Fruit fly (Drosophila melanogaster) whole organism, adult: ENCODE measurements around the gene CG32650.

Experiments used
- CG11617 ChIP-seq: fragments of 200-800 bp; sonication (Bioruptor generic); optimal IDR thresholded peaks from 2 replicates; lab custom pipeline; 2017; ENCODE audit warnings: mild to moderate bottlenecking, missing biosample characterization, missing genetic modification reagents, missing genetic modification characterization
- CG12768 ChIP-seq: fragments of 200-800 bp; sonication (Bioruptor generic); optimal IDR thresholded peaks from 2 replicates; lab custom pipeline; 2017; ENCODE audit warnings: missing biosample characterization, missing genetic modification characterization, mild to moderate bottlenecking, moderate library complexity, missing genetic modification reagents
- CG14711 ChIP-seq: fragments of 200-800 bp; sonication (Bioruptor generic); optimal IDR thresholded peaks from 2 replicates; lab custom pipeline; 2018; ENCODE audit warnings: missing biosample characterization, mild to moderate bottlenecking, missing genetic modification characterization, moderate library complexity
- CG1620 ChIP-seq: fragments of 200-800 bp; sonication (Bioruptor generic); optimal IDR thresholded peaks from 2 replicates; lab custom pipeline; 2016; ENCODE audit warnings: missing biosample characterization, missing genetic modification characterization
- CG7045 ChIP-seq: fragments of 200-800 bp; sonication (Bioruptor generic); optimal IDR thresholded peaks from 2 replicates; lab custom pipeline; 2017; ENCODE audit warnings: missing biosample characterization, mild to moderate bottlenecking, missing genetic modification characterization
- CG7101 ChIP-seq: fragments of 200-800 bp; sonication (Bioruptor generic); optimal IDR thresholded peaks from 2 replicates; lab custom pipeline; 2018; ENCODE audit warnings: missing biosample characterization, mild to moderate bottlenecking, missing genetic modification characterization, moderate library complexity
- Clk ChIP-seq: fragments of 200-800 bp; sonication (Bioruptor generic); optimal IDR thresholded peaks from 2 replicates; lab custom pipeline; 2017; ENCODE audit warnings: missing biosample characterization, missing genetic modification characterization
- Hr96 ChIP-seq: fragments of 200-800 bp; sonication (Bioruptor generic); optimal IDR thresholded peaks from 2 replicates; lab custom pipeline; 2016; ENCODE audit warnings: missing biosample characterization, missing genetic modification characterization
- cic ChIP-seq: fragments of 200-800 bp; sonication (Bioruptor generic); optimal IDR thresholded peaks from 2 replicates; lab custom pipeline; 2017; ENCODE audit warnings: missing biosample characterization, mild to moderate bottlenecking, missing genetic modification characterization, moderate library complexity
- kay ChIP-seq: fragments of 200-800 bp; sonication (Bioruptor generic); peaks from one replicate; lab custom pipeline; 2016; ENCODE audit warnings: missing biosample characterization, missing genetic modification characterization, borderline replicate concordance

DNA sequence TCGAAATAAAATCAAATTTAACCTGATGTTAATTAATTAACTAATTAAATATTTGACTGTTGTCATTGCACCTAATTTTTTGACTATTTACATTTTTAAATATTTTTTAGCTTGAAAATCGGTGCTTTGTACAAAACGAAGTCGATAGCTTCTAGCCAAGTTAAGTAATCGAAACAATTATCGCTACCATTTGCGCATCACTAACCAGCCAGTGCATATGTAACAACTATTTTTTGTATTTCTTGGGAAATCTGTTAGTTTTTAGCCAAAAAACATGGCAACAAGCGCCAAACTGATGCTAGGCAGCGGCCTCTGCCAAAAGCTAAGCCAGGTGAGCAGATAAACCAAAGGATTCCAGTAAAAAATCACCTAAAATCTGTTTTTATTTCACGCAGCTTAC lies 8.4 kb upstream of the CG32650 start, which contains the start of gene mRpL49:
- TF ChIP-seq CG12768 (GFP tag; lab: Kevin White, UChicago): no peak
- TF ChIP-seq Clk (GFP tag; lab: Kevin White, UChicago): no peak
- no peak for TF ChIP-seq CG7045 (GFP tag; lab: Kevin White, UChicago)
- no peak for TF ChIP-seq CG1620 (GFP tag; lab: Kevin White, UChicago)
- no peak for TF ChIP-seq cic
- no peak for TF ChIP-seq CG11617
- no peak for TF ChIP-seq Hr96 (GFP tag; lab: Kevin White, UChicago)
- TF ChIP-seq CG14711 (tag; lab: Kevin White, UChicago): no peak
- TF ChIP-seq kay (GFP tag; lab: Kevin White, UChicago): no peak
- no peak for TF ChIP-seq CG7101 (tag; lab: Kevin White, UChicago)
